Fruit fly (Drosophila melanogaster) whole organism, embryonic: Measurements from ENCODE around the gene CG11674.

Source experiments
- Atf3 ChIP-seq: fragments of 200-800 bp; sonication (Bioruptor generic); optimal IDR thresholded peaks from 3 replicates; lab custom pipeline; 2016; ENCODE audit warnings: missing biosample characterization, missing genetic modification characterization
- B-H1 ChIP-seq: fragments of 200-800 bp; sonication (Bioruptor generic); IDR thresholded peaks from 3 replicates; pipeline ENCODE4 v1.3.6; 2022; ENCODE audit warnings: missing biosample characterization, missing genetic modification characterization
- BEAF-32 ChIP-seq: fragments of 200-800 bp; sonication (Bioruptor generic); optimal IDR thresholded peaks from 3 replicates; lab custom pipeline; 2017; ENCODE audit warnings: missing biosample characterization, missing genetic modification characterization, mild to moderate bottlenecking, moderate library complexity, missing genetic modification reagents
- Blimp-1 ChIP-seq: fragments of 200-800 bp; sonication (Bioruptor generic); optimal IDR thresholded peaks from 3 replicates; lab custom pipeline; 2018; ENCODE audit warnings: missing biosample characterization, missing genetic modification characterization, mild to moderate bottlenecking, moderate library complexity, missing genetic modification reagents
- CG10462 ChIP-seq: fragments of 200-800 bp; sonication (Bioruptor generic); optimal IDR thresholded peaks from 2 replicates; lab custom pipeline; 2016; ENCODE audit warnings: missing biosample characterization, missing genetic modification characterization
- CG12236 ChIP-seq: fragments of 200-800 bp; sonication (Bioruptor generic); optimal IDR thresholded peaks from 2 replicates; lab custom pipeline; 2016; ENCODE audit warnings: missing biosample characterization, missing genetic modification characterization
- CG18476 ChIP-seq: fragments of 200-800 bp; sonication (Bioruptor generic); optimal IDR thresholded peaks from 2 replicates; lab custom pipeline; 2016; ENCODE audit warnings: missing biosample characterization, mild to moderate bottlenecking, missing genetic modification characterization
- CG18599 ChIP-seq: fragments of 200-800 bp; sonication (Bioruptor generic); optimal IDR thresholded peaks from 3 replicates; lab custom pipeline; 2017; ENCODE audit warnings: missing biosample characterization, missing genetic modification characterization, mild to moderate bottlenecking, moderate library complexity, missing genetic modification reagents
- CG30403 ChIP-seq: fragments of 200-800 bp; sonication (Bioruptor generic); optimal IDR thresholded peaks from 3 replicates; lab custom pipeline; 2016; ENCODE audit warnings: missing biosample characterization, missing genetic modification characterization
- CG3281 ChIP-seq: fragments of 200-800 bp; sonication (Bioruptor generic); optimal IDR thresholded peaks from 3 replicates; lab custom pipeline; 2017; ENCODE audit warnings: missing biosample characterization, mild to moderate bottlenecking, missing genetic modification characterization
- CG3726 ChIP-seq: fragments of 200-800 bp; sonication (Bioruptor generic); IDR thresholded peaks from 3 replicates; pipeline ENCODE4, ENCODE4 v1.3.6; 2022; ENCODE audit warnings: missing biosample characterization, missing genetic modification characterization
- CG3847 ChIP-seq: fragments of 200-800 bp; sonication (Bioruptor generic); IDR thresholded peaks from 2 replicates; pipeline ENCODE4 v1.3.6; 2022; ENCODE audit warnings: missing biosample characterization, missing genetic modification characterization
- CG43689 ChIP-seq: fragments of 200-800 bp; sonication (Bioruptor generic); IDR thresholded peaks from 2 replicates; pipeline ENCODE4 v1.3.6; 2022; ENCODE audit warnings: missing biosample characterization, missing genetic modification characterization
- CG4404 ChIP-seq: fragments of 200-800 bp; sonication (Bioruptor generic); IDR thresholded peaks from 2 replicates; pipeline ENCODE4 v1.3.6; 2022; ENCODE audit warnings: missing biosample characterization, missing genetic modification characterization
- CG4854 ChIP-seq: fragments of 200-800 bp; sonication (Bioruptor generic); optimal IDR thresholded peaks from 2 replicates; lab custom pipeline; 2016; ENCODE audit warnings: missing biosample characterization, missing genetic modification characterization, inconsistent platforms
- CG6654 ChIP-seq: fragments of 200-800 bp; sonication (Bioruptor generic); optimal IDR thresholded peaks from 2 replicates; lab custom pipeline; 2017; ENCODE audit warnings: missing biosample characterization, mild to moderate bottlenecking, missing genetic modification characterization
- CG6683 ChIP-seq: fragments of 200-800 bp; sonication (Bioruptor generic); optimal IDR thresholded peaks from 2 replicates; lab custom pipeline; 2017; ENCODE audit warnings: missing biosample characterization, mild to moderate bottlenecking, missing genetic modification characterization, missing genetic modification reagents
- CG8765 ChIP-seq: fragments of 200-800 bp; sonication (Bioruptor generic); IDR thresholded peaks from 2 replicates; pipeline ENCODE4 v1.3.6; 2022; ENCODE audit warnings: missing biosample characterization, missing genetic modification characterization
- CG8944 ChIP-seq: fragments of 200-800 bp; sonication (Bioruptor generic); optimal IDR thresholded peaks from 3 replicates; lab custom pipeline; 2016; ENCODE audit warnings: missing biosample characterization, missing genetic modification characterization
- CG9876 ChIP-seq: fragments of 200-800 bp; sonication (Bioruptor generic); optimal IDR thresholded peaks from 2 replicates; lab custom pipeline; 2016; ENCODE audit warnings: missing biosample characterization, missing genetic modification characterization
- Dip2 ChIP-seq: fragments of 200-800 bp; sonication (Bioruptor generic); IDR thresholded peaks from 2 replicates; pipeline ENCODE4 v1.3.6; 2022; ENCODE audit warnings: missing biosample characterization, missing genetic modification characterization
- Eip74EF ChIP-seq, 2 experiments: fragments of 200-800 bp in 1 of 2; fragments of >200 bp in 1 of 2; sonication (Bioruptor generic) in 1 of 2; optimal IDR thresholded peaks; 2 replicates each; lab custom pipeline; 2017 to 2019; ENCODE audit warnings: missing biosample characterization in 2 of 2, missing genetic modification characterization in 2 of 2, mild to moderate bottlenecking in 1 of 2, moderate library complexity in 1 of 2
- Lhr ChIP-seq: fragments of 200-800 bp; sonication (Bioruptor generic); optimal IDR thresholded peaks from 3 replicates; lab custom pipeline; 2017; ENCODE audit warnings: mild to moderate bottlenecking, missing biosample characterization, missing genetic modification reagents, missing genetic modification characterization
- Mes4 ChIP-seq: fragments of 200-800 bp; sonication (Bioruptor generic); optimal IDR thresholded peaks from 2 replicates; lab custom pipeline; 2016; ENCODE audit warnings: missing biosample characterization, missing genetic modification characterization
- Ravus ChIP-seq: fragments of 200-800 bp; sonication (Bioruptor generic); IDR thresholded peaks from 2 replicates; pipeline ENCODE4 v1.3.6; 2022; ENCODE audit warnings: missing biosample characterization, missing genetic modification characterization
- Ssrp ChIP-seq: fragments of 200-800 bp; sonication (Bioruptor generic); optimal IDR thresholded peaks from 2 replicates; lab custom pipeline; 2018; ENCODE audit warnings: missing biosample characterization, mild to moderate bottlenecking, missing genetic modification characterization, moderate library complexity
- TFAM ChIP-seq: fragments of 200-800 bp; sonication (Bioruptor generic); optimal IDR thresholded peaks from 2 replicates; lab custom pipeline; 2017; ENCODE audit warnings: missing biosample characterization, missing genetic modification characterization, inconsistent platforms
- Taf1 ChIP-seq: fragments of 200-800 bp; sonication (Bioruptor generic); IDR thresholded peaks from 2 replicates; pipeline ENCODE4 v1.3.6; 2022; ENCODE audit warnings: missing biosample characterization, missing genetic modification characterization
- ato ChIP-seq: fragments of 200-800 bp; sonication (Bioruptor generic); IDR thresholded peaks from 2 replicates; pipeline ENCODE4 v1.3.6; 2022; ENCODE audit warnings: missing biosample characterization, missing genetic modification characterization; ENCODE audit not compliant: partially characterized antibody
- cato ChIP-seq: fragments of 200-800 bp; sonication (Bioruptor generic); optimal IDR thresholded peaks from 2 replicates; lab custom pipeline; 2016; ENCODE audit warnings: missing biosample characterization, missing genetic modification characterization, borderline replicate concordance
- dmrt11E ChIP-seq: fragments of 200-800 bp; sonication (Bioruptor generic); optimal IDR thresholded peaks from 3 replicates; lab custom pipeline; 2018; ENCODE audit warnings: missing biosample characterization, mild to moderate bottlenecking, missing genetic modification characterization, moderate library complexity
- gem ChIP-seq: fragments of 200-800 bp; sonication (Bioruptor generic); optimal IDR thresholded peaks from 2 replicates; lab custom pipeline; 2019; ENCODE audit warnings: missing biosample characterization, mild to moderate bottlenecking, missing genetic modification characterization, moderate library complexity
- gsb ChIP-seq: fragments of 200-800 bp; sonication (Bioruptor generic); IDR thresholded peaks from 2 replicates; pipeline ENCODE4 v1.3.6; 2022; ENCODE audit warnings: missing biosample characterization, missing genetic modification characterization
- gsb-n ChIP-seq: fragments of 200-800 bp; sonication (Bioruptor generic); optimal IDR thresholded peaks from 3 replicates; lab custom pipeline; 2018; ENCODE audit warnings: missing biosample characterization, mild to moderate bottlenecking, missing genetic modification characterization
- h ChIP-seq: fragments of >200 bp; optimal IDR thresholded peaks from 2 replicates; lab custom pipeline; 2017
- her ChIP-seq: fragments of 200-800 bp; sonication (Bioruptor generic); optimal IDR thresholded peaks from 2 replicates; lab custom pipeline; 2016; ENCODE audit warnings: missing biosample characterization, missing genetic modification characterization
- insv ChIP-seq, 2 experiments: fragments of 200-800 bp; sonication (Bioruptor generic); optimal IDR thresholded peaks; 3 replicates each; lab custom pipeline; 2016 to 2018; ENCODE audit warnings: missing biosample characterization in 2 of 2, missing genetic modification characterization in 2 of 2
- jing ChIP-seq: fragments of 200-800 bp; sonication (Bioruptor generic); optimal IDR thresholded peaks from 2 replicates; lab custom pipeline; 2018; ENCODE audit warnings: missing biosample characterization, mild to moderate bottlenecking, missing genetic modification characterization
- ken ChIP-seq: fragments of 200-800 bp; sonication (Bioruptor generic); IDR thresholded peaks from 3 replicates; pipeline ENCODE4 v1.3.6; 2022; ENCODE audit warnings: missing biosample characterization, missing genetic modification characterization
- klu ChIP-seq: fragments of 200-800 bp; sonication (Bioruptor generic); IDR thresholded peaks from 2 replicates; pipeline ENCODE4 v1.3.6; 2022; ENCODE audit warnings: missing biosample characterization, missing genetic modification characterization
- lov ChIP-seq, 2 experiments: fragments of 200-800 bp in 1 of 2; fragments of >200 bp in 1 of 2; sonication (Bioruptor generic) in 1 of 2; IDR thresholded peaks in 1 of 2; optimal IDR thresholded peaks in 1 of 2; 2 replicates in 1 of 2; 3 replicates in 1 of 2; pipeline versions ENCODE4 v1.3.6 to Lab custom; 2017 to 2022; ENCODE audit warnings: missing biosample characterization in 1 of 2, missing genetic modification characterization in 1 of 2
- nom ChIP-seq: fragments of 200-800 bp; sonication (Bioruptor generic); optimal IDR thresholded peaks from 2 replicates; lab custom pipeline; 2017; ENCODE audit warnings: missing biosample characterization, missing genetic modification characterization, mild to moderate bottlenecking, moderate library complexity, missing genetic modification reagents
- pnt ChIP-seq: fragments of 200-800 bp; sonication (Bioruptor generic); optimal IDR thresholded peaks from 3 replicates; lab custom pipeline; 2016; ENCODE audit warnings: missing biosample characterization, missing genetic modification characterization
- trem ChIP-seq: fragments of 200-800 bp; optimal IDR thresholded peaks from 3 replicates; lab custom pipeline; 2019; ENCODE audit warnings: missing biosample characterization, mild to moderate bottlenecking, missing genetic modification characterization, moderate library complexity
- tx ChIP-seq: fragments of 200-800 bp; sonication (Bioruptor generic); optimal IDR thresholded peaks from 2 replicates; lab custom pipeline; 2016; ENCODE audit warnings: missing biosample characterization, missing genetic modification characterization
- wor ChIP-seq: fragments of 200-800 bp; sonication (Bioruptor generic); IDR thresholded peaks from 2 replicates; pipeline ENCODE4 v1.3.6; 2022; ENCODE audit warnings: missing biosample characterization, missing genetic modification characterization
- yki ChIP-seq: fragments of >200 bp; optimal IDR thresholded peaks from 3 replicates; lab custom pipeline; 2018
- zen ChIP-seq: fragments of 200-800 bp; sonication (Bioruptor generic); optimal IDR thresholded peaks from 3 replicates; lab custom pipeline; 2018; ENCODE audit warnings: missing biosample characterization, mild to moderate bottlenecking, missing genetic modification characterization, moderate library complexity
- zfh1 ChIP-seq: fragments of 200-800 bp; sonication (Bioruptor generic); IDR thresholded peaks from 3 replicates; pipeline ENCODE4 v1.3.6; 2022; ENCODE audit warnings: missing biosample characterization, missing genetic modification characterization

Gene CG11674

DNA sequence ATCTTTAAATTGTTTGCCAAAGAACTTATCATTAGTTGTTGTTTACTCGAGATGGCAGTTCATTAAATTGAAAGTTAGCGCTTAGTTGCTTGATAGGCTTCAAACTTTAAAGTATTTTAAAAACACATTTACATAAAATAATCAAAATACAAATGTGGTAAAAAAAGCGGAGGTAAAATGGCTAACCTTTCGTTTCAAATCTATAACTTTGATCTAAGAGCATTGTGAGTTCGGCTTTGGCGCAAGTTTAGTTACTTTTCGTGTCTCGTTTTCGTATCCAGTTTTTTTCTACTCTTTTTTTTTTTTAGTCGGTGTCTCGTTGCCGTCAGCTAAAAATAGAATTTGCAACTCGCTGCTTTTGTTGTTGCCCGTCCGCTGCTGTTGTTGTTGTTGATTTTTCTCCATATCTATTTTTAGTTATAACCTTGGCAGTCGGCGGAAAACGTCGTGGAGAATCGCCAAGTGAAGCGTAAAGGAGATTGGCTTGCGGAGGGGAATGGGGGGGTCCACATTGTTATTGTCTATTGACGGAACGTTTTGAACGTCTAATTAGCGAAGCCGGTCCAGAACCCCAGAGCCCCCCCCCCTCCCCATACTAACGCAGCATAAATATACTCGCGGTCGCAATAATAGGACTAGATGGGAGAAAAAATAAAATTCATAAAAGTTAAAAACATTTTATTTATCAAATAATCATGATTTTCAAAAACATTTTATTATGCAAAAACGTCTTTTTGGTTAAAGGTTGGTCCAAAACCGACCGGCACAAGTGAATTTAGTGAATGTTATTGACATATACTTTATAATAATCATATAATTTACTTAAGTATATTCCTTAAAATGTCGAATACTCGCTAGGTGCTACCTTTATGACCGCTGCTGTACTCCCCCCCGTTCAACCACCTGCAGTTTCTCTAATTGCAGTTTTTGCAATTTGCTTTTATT is 10.9 kb downstream of the CG11674 start (continued):
- no peak for TF ChIP-seq gsb (GFP tag; lab: Robert Waterston, UW)
- TF ChIP-seq CG4404 (GFP tag; lab: Robert Waterston, UW) = no peak
- TF ChIP-seq CG6683 = peak; percentile 18
- TF ChIP-seq CG9876 = no peak
- no peak for TF ChIP-seq her (GFP tag; lab: Kevin White, UChicago)
- TF ChIP-seq CG18476 (GFP tag; lab: Kevin White, UChicago) = no peak
- no peak for TF ChIP-seq cato (GFP tag; lab: Kevin White, UChicago)
- TF ChIP-seq Eip74EF (GFP tag; optimal IDR thresholded peaks at IDR 0.05; lab: Kevin White, UChicago) = no peak
- peak; percentile 5 for TF ChIP-seq zen (tag; lab: Kevin White, UChicago)
- TF ChIP-seq tx (GFP tag; lab: Kevin White, UChicago) = no peak
- no peak for TF ChIP-seq dmrt11E (tag; lab: Kevin White, UChicago)
- peak; percentile 55 for TF ChIP-seq nom
- peak; percentile 80 for TF ChIP-seq CG3281
- peak; percentile 60 for TF ChIP-seq CG18599 (GFP tag; lab: Kevin White, UChicago)
- no peak for TF ChIP-seq trem (tag; lab: Kevin White, UChicago)
- no peak for TF ChIP-seq klu
- TF ChIP-seq lov (optimal IDR thresholded peaks at IDR 0.05; lab: Kevin White, UChicago) = no peak
- no peak for TF ChIP-seq lov (GFP tag; IDR thresholded peaks at IDR 0.05; lab: Robert Waterston, UW)
- TF ChIP-seq TFAM (GFP tag; lab: Kevin White, UChicago) = no peak
- no peak for TF ChIP-seq CG43689 (GFP tag; lab: Robert Waterston, UW)
- TF ChIP-seq CG4854 (GFP tag; lab: Kevin White, UChicago) = no peak
- TF ChIP-seq Ssrp = peak; percentile 28
- TF ChIP-seq zfh1 (GFP tag; lab: Robert Waterston, UW) = no peak
- TF ChIP-seq Mes4 (GFP tag; lab: Kevin White, UChicago) = no peak
- TF ChIP-seq CG3726 (GFP tag; lab: Robert Waterston, UW) = no peak
- TF ChIP-seq CG10462 (GFP tag; lab: Kevin White, UChicago) = no peak
- no peak for TF ChIP-seq yki
- no peak for TF ChIP-seq ken (GFP tag; lab: Robert Waterston, UW)
- no peak for TF ChIP-seq ato
- TF ChIP-seq pnt (GFP tag; lab: Kevin White, UChicago) = no peak
- TF ChIP-seq insv (GFP tag; optimal IDR thresholded peaks at IDR 0.05; lab: Kevin White, UChicago) = no peak
- no peak for TF ChIP-seq wor (GFP tag; lab: Robert Waterston, UW)
- TF ChIP-seq h = no peak
- TF ChIP-seq Taf1 = 0 out of 2 replicates have a peak, but pooled peaks have one; percentile 28
- TF ChIP-seq CG3847 (GFP tag; lab: Robert Waterston, UW) = peak; percentile 48
- peak; percentile 11; the same call in 1 of the 3 replicates for TF ChIP-seq B-H1
- no peak for TF ChIP-seq Atf3 (GFP tag; lab: Kevin White, UChicago)
- peak; percentile 26 for TF ChIP-seq Blimp-1 (GFP tag; lab: Kevin White, UChicago)
- no peak for TF ChIP-seq CG12236 (GFP tag; lab: Kevin White, UChicago)
- peak; percentile 27 for TF ChIP-seq CG30403 (GFP tag; lab: Kevin White, UChicago)
- peak; percentile 69 for TF ChIP-seq gem
- no peak for TF ChIP-seq Dip2 (GFP tag; lab: Robert Waterston, UW)
- TF ChIP-seq Lhr (GFP tag; lab: Kevin White, UChicago) = no peak
- TF ChIP-seq CG6654 (GFP tag; lab: Kevin White, UChicago) = peak; percentile 10
- no peak for TF ChIP-seq gsb-n (tag; lab: Kevin White, UChicago)
- no peak for TF ChIP-seq jing
- TF ChIP-seq CG8944 (GFP tag; lab: Kevin White, UChicago) = no peak
- TF ChIP-seq BEAF-32 = no peak
- no peak for TF ChIP-seq CG8765
- no peak for TF ChIP-seq Ravus (GFP tag; lab: Robert Waterston, UW)
